Worm (Caenorhabditis elegans) whole organism, L1 larva: ENCODE results near the gene F10D7.5.

Source experiments
- ama-1 ChIP-seq: fragments of 150-350 bp; optimal IDR thresholded peaks from 2 replicates; lab custom pipeline; 2014
- ceh-63 ChIP-seq: fragments of 200-800 bp; sonication (Bioruptor generic); optimal IDR thresholded peaks from 2 replicates; lab custom pipeline; 2018; ENCODE audit warnings: mild to moderate bottlenecking, missing genetic modification characterization, missing compliant biosample characterization
- lin-13 ChIP-seq: fragments of 150-350 bp; optimal IDR thresholded peaks from 2 replicates; lab custom pipeline; 2014; ENCODE audit warnings: missing biosample characterization, missing genetic modification reagents, missing genetic modification characterization
- lin-35 ChIP-seq, 2 experiments: fragments of 150-350 bp; optimal IDR thresholded peaks; 2 replicates each; lab custom pipeline; 2014; ENCODE audit warnings: missing biosample characterization in 2 of 2, missing genetic modification characterization in 2 of 2, missing genetic modification reagents in 2 of 2
- pag-3 ChIP-seq: sonication (generic microtip); optimal IDR thresholded peaks from 2 replicates; lab custom pipeline; 2017; ENCODE audit warnings: missing genetic modification characterization, mild to moderate bottlenecking, missing compliant biosample characterization, antibody characterized with exemption, borderline replicate concordance; ENCODE audit not compliant: insufficient read depth

DNA sequence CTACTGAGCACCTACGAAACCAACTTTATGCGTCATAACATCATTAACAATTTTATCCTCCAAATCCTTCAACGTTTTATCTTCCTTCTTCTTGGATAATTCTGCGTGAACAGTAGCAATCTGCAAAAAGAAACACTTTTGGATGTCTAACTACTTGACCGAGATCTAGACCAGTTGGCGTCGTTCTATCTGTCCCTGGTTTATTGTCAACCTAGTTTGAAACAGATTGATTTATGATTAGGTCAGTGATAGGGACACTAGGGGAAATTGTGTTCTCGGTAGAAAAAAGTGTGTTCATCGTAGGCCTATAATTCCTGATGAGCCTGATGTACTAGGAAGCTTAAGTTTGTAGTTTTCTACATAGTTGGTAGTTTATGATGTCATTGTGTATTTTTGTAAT lies 17.5 kb downstream of the F10D7.5 start:
- no peak for TF ChIP-seq lin-35 (GFP tag; optimal IDR thresholded peaks at IDR 0.05; lab: Kevin White, UChicago)
- TF ChIP-seq lin-13 (GFP tag; lab: Kevin White, UChicago), result no peak
- no peak for TF ChIP-seq ceh-63 (GFP tag; lab: Kevin White, UChicago)
- no peak for TF ChIP-seq pag-3 (tag; lab: Kevin White, UChicago)
- no peak for TF ChIP-seq ama-1
